Fruit fly (Drosophila melanogaster) whole organism, pupa: ENCODE measurements around the gene Rcc1.

Source experiments
- CG10348 ChIP-seq: fragments of 200-800 bp; sonication (Bioruptor generic); IDR thresholded peaks from 2 replicates; pipeline ENCODE4 v1.3.6; 2022; ENCODE audit warnings: missing biosample characterization, missing genetic modification characterization
- CG12605 ChIP-seq: fragments of 200-800 bp; sonication (Bioruptor generic); IDR thresholded peaks from 2 replicates; pipeline ENCODE4 v1.3.6; 2022; ENCODE audit warnings: missing biosample characterization, missing genetic modification characterization
- CG14655 ChIP-seq: fragments of 200-800 bp; sonication (Bioruptor generic); optimal IDR thresholded peaks from 3 replicates; lab custom pipeline; 2017; ENCODE audit warnings: mild to moderate bottlenecking, missing biosample characterization, missing genetic modification reagents, missing genetic modification characterization
- CG15710 ChIP-seq: fragments of 200-800 bp; sonication (Bioruptor generic); optimal IDR thresholded peaks from 2 replicates; lab custom pipeline; 2018; ENCODE audit warnings: missing biosample characterization, mild to moderate bottlenecking, missing genetic modification characterization, moderate library complexity
- CG34367 ChIP-seq: fragments of 200-800 bp; sonication (Bioruptor generic); optimal IDR thresholded peaks from 2 replicates; lab custom pipeline; 2018; ENCODE audit warnings: missing biosample characterization, mild to moderate bottlenecking, missing genetic modification characterization
- CG4496 ChIP-seq: fragments of 200-800 bp; sonication (Bioruptor generic); IDR thresholded peaks from 3 replicates; pipeline ENCODE4 v1.3.6; 2022; ENCODE audit warnings: missing biosample characterization, missing genetic modification characterization
- CG8159 ChIP-seq: fragments of 200-800 bp; sonication (Bioruptor generic); optimal IDR thresholded peaks from 3 replicates; lab custom pipeline; 2018; ENCODE audit warnings: missing biosample characterization, mild to moderate bottlenecking, missing genetic modification characterization, moderate library complexity
- CG8301 ChIP-seq: fragments of 200-800 bp; sonication (Bioruptor generic); optimal IDR thresholded peaks from 2 replicates; lab custom pipeline; 2018; ENCODE audit warnings: missing biosample characterization, mild to moderate bottlenecking, missing genetic modification characterization
- D1 ChIP-seq: fragments of 200-800 bp; sonication (Bioruptor generic); optimal IDR thresholded peaks from 2 replicates; lab custom pipeline; 2018; ENCODE audit warnings: missing biosample characterization, mild to moderate bottlenecking, missing genetic modification characterization, moderate library complexity
- EcR ChIP-seq: fragments of 200-800 bp; sonication (Bioruptor generic); optimal IDR thresholded peaks from 3 replicates; lab custom pipeline; 2019; ENCODE audit warnings: missing biosample characterization, missing genetic modification characterization, mild to moderate bottlenecking, moderate library complexity, missing genetic modification reagents
- Ets98B ChIP-seq: fragments of 200-800 bp; sonication (Bioruptor generic); IDR thresholded peaks from 2 replicates; pipeline ENCODE4 v1.3.6; 2022; ENCODE audit warnings: missing biosample characterization, missing genetic modification characterization
- Pif1B ChIP-seq: fragments of 200-800 bp; sonication (Bioruptor generic); optimal IDR thresholded peaks from 3 replicates; lab custom pipeline; 2016; ENCODE audit warnings: missing biosample characterization, missing genetic modification characterization
- fd96Ca ChIP-seq: fragments of 200-800 bp; sonication (Bioruptor generic); IDR thresholded peaks from 3 replicates; pipeline ENCODE4 v1.3.6; 2022; ENCODE audit warnings: missing biosample characterization, missing genetic modification characterization

- TF ChIP-seq CG8159 (tag; lab: Kevin White, UChicago) (no peak), EcR (no peak), Pif1B (GFP tag; lab: Kevin White, UChicago) (no peak), CG15710 (tag; lab: Kevin White, UChicago) (no peak), CG14655 (no peak), CG4496 (GFP tag; lab: Robert Waterston, UW) (no peak), fd96Ca (GFP tag; lab: Robert Waterston, UW) (no peak), CG34367 (tag; lab: Kevin White, UChicago) (no peak), CG12605 (GFP tag; lab: Robert Waterston, UW) (no peak), D1 (no peak), Ets98B (no peak), CG10348 (GFP tag; lab: Robert Waterston, UW) (no peak), CG8301 (tag; lab: Kevin White, UChicago) (no peak)
These were observed 36.5 kb upstream of the Rcc1 start for dm6 chr3L:5969122-5969521.
